Fruit fly (Drosophila melanogaster) S2 (cell line): ENCODE results near the gene CG3552.

Experiments
- CG8478 ChIP-seq: fragments of >200 bp; optimal IDR thresholded peaks from 2 replicates; lab custom pipeline; 2018
- CTCF ChIP-seq, 2 experiments: fragments of >200 bp; optimal IDR thresholded peaks; 2 replicates each; lab custom pipeline; 2018

- TF ChIP-seq CG8478, result no peak
- no peak for TF ChIP-seq CTCF (optimal IDR thresholded peaks at IDR 0.05; lab: Kevin White, UChicago)
Observed at dm6 chr3L:9435831-9436230, 20.3 kb upstream of the CG3552 start.
